Worm (Caenorhabditis elegans) whole organism, L4 larva: Measurements from ENCODE around the gene srv-19.

Experiments
- T20F7.1 ChIP-seq: fragments of 200-800 bp; sonication (Bioruptor generic); optimal IDR thresholded peaks from 2 replicates; lab custom pipeline; 2018; ENCODE audit warnings: mild to moderate bottlenecking, missing genetic modification characterization, missing compliant biosample characterization
- fkh-10 ChIP-seq: fragments of 150-350 bp; optimal IDR thresholded peaks from 2 replicates; lab custom pipeline; 2014; ENCODE audit warnings: missing biosample characterization, missing genetic modification reagents, missing genetic modification characterization

ce11 chrIV:5856975-5857374 lies 16.8 kb downstream of the srv-19 start:
- TF ChIP-seq fkh-10 (GFP tag; lab: Kevin White, UChicago) (no peak), T20F7.1 (GFP tag; lab: Kevin White, UChicago) (no peak)
